Fruit fly (Drosophila melanogaster) Kc167 (cell line): ENCODE results near the gene Ddr.

Source experiments
- Myc ChIP-seq: fragments of >200 bp; optimal IDR thresholded peaks from 2 replicates; lab custom pipeline; 2017; ENCODE audit warnings: missing external identifiers
- insv ChIP-seq: fragments of >200 bp; optimal IDR thresholded peaks from 3 replicates; lab custom pipeline; 2018; ENCODE audit warnings: missing external identifiers

dm6 chr2L:6204624-6205303 lies 48.2 kb upstream of the Ddr start:
- TF ChIP-seq insv = no peak
- TF ChIP-seq Myc (lab: Kevin White, UChicago) = no peak
